Worm (Caenorhabditis elegans): ENCODE measurements around the gene sro-1.
A peak's percentile ranks its signal among the peaks of the same experiment; 100 is the strongest.

The sro-1 gene

DNA sequence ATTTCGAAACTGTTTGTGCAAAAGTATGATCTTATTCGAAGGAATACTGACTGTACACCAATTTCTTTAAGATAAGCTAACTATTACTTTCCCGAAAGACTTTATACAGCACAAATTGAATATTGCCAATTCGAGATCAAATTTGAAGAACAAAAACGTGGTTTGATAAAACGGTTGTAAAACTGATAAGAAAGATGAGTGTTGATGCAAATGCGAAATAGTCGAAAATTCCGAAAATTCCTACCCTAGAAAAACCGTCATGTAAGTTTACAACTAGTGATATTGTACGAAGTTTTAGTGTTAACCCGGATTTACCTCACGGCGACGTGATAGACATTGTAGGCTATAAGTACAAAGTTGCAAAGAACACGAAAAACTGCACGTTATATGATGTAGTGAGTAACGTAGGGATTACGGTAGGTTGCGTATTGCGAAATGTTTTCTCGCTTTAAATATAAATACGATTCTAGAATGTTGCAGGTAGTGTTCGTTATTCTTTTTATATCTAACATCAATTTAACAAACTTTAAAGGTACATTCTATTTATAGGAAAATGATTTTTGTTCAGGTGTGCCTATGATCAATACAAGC lies 44.5 kb downstream of the sro-1 start:
- TF ChIP-seq nhr-102 (tag; optimal IDR thresholded peaks at IDR 0.05) (no peak), Y5F2A.4 (GFP tag; optimal IDR thresholded peaks at IDR 0.05) (no peak), lin-39 (tag; optimal IDR thresholded peaks at IDR 0.05) (no peak), zfp-2 (tag; optimal IDR thresholded peaks at IDR 0.05) (no peak), ceh-32 (tag; optimal IDR thresholded peaks at IDR 0.05; ENCODE audit: poor library complexity) (no peak), vab-7 (GFP tag; IDR thresholded peaks at IDR 0.05) (no peak), mdl-1 (tag; optimal IDR thresholded peaks at IDR 0.05) (peak in 1 of 2 experiments; percentile 6), pqm-1 (tag; optimal IDR thresholded peaks at IDR 0.05) (peak; percentile 77), ama-1 (optimal IDR thresholded peaks at IDR 0.05) (no peak), hlh-30 (tag; optimal IDR thresholded peaks at IDR 0.05; ENCODE audit: insufficient read depth) (no peak), snpc-4 (tag; optimal IDR thresholded peaks at IDR 0.05) (no peak), unc-62 (GFP tag; optimal IDR thresholded peaks at IDR 0.05 in 1 of 2) (peak in 1 of 2 experiments; percentile 20), unc-62 (tag; optimal IDR thresholded peaks at IDR 0.05) (no peak), nhr-28 (tag; optimal IDR thresholded peaks at IDR 0.05) (peak; percentile 94), duxl-1 (tag; optimal IDR thresholded peaks at IDR 0.05; ENCODE audit: poor library complexity) (no peak), spr-3 (GFP tag; optimal IDR thresholded peaks at IDR 0.05) (no peak), zip-2 (tag; optimal IDR thresholded peaks at IDR 0.05) (no peak), cey-2 (tag; optimal IDR thresholded peaks at IDR 0.05; ENCODE audit: borderline replicate concordance, insufficient read depth) (no peak), dmd-6 (GFP tag; IDR thresholded peaks at IDR 0.05) (peak; percentile 33), ceh-20 (GFP tag; IDR thresholded peaks at IDR 0.05) (no peak)

DNA sequence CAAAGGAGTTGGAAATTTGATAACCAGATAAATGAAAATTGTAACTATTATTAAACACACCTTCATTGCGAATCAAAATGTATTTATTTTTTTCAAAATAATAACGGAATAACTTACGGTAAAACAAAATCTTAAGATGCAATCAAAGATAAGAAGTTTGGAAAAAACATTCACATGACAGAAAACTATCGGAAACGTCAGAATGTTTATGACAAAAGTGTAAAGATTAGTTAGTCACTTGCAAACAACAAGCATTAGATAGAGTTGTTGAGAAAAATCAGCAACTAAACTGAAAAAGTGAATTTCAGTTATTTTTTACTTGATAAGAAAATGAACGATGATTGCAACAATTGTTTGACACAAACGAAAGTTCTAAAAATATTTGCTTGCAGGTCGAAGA lies 45.3 kb downstream of the sro-1 start:
- TF ChIP-seq daf-16 (GFP tag; optimal IDR thresholded peaks at IDR 0.05) (no peak), daf-16 (tag; optimal IDR thresholded peaks at IDR 0.05) (peak; percentile 93), mep-1 (tag; optimal IDR thresholded peaks at IDR 0.05) (peak; percentile 59), lsy-2 (tag; optimal IDR thresholded peaks at IDR 0.05) (peak in 1 of 2 experiments; percentile 13), nhr-28 (tag; optimal IDR thresholded peaks at IDR 0.05) (peak; percentile 69), aly-2 (tag; optimal IDR thresholded peaks at IDR 0.05) (no peak), nhr-76 (tag; optimal IDR thresholded peaks at IDR 0.05) (no peak)

DNA sequence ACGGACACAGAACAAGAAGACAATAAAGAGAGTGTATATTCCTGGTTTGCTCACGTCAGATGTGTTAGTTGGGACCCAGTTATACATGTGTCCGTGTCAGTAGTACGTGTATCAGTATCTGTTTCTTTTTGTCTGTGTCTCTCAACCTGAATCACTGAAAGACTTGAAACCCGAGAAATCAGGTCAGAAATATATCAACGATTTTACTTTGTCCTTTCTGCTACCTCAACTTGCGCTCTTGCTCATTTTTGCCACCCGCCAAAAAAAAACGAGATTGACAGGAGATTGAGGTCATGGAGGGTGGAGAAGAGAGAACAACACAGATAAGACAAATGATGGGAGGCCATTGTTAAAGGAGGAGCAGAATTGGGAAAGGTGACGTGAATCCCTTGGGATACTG lies 45.9 kb downstream of the sro-1 start:
- TF ChIP-seq mxl-2 (GFP tag; conservative IDR thresholded peaks at IDR 0.05) (no peak), daf-16 (GFP tag; optimal IDR thresholded peaks at IDR 0.05) (no peak), daf-16 (tag; optimal IDR thresholded peaks at IDR 0.05) (no peak), spr-3 (GFP tag; optimal IDR thresholded peaks at IDR 0.05) (no peak), dmd-9 (GFP tag; IDR thresholded peaks at IDR 0.05) (no peak), mes-2 (tag; optimal IDR thresholded peaks at IDR 0.05; ENCODE audit: poor library complexity, severe bottlenecking) (no peak), sdz-12 (GFP tag; optimal IDR thresholded peaks at IDR 0.05) (no peak), fkh-10 (GFP tag; optimal IDR thresholded peaks at IDR 0.05) (no peak), nhr-102 (tag; optimal IDR thresholded peaks at IDR 0.05) (no peak), unc-62 (GFP tag; optimal IDR thresholded peaks at IDR 0.05 in 1 of 2) (peak in 1 of 2 experiments; percentile 89), unc-62 (tag; optimal IDR thresholded peaks at IDR 0.05) (no peak), zip-11 (GFP tag; IDR thresholded peaks at IDR 0.05) (no peak), aha-1 (tag) (peak; percentile 97), dmd-6 (GFP tag; IDR thresholded peaks at IDR 0.05) (no peak)

DNA sequence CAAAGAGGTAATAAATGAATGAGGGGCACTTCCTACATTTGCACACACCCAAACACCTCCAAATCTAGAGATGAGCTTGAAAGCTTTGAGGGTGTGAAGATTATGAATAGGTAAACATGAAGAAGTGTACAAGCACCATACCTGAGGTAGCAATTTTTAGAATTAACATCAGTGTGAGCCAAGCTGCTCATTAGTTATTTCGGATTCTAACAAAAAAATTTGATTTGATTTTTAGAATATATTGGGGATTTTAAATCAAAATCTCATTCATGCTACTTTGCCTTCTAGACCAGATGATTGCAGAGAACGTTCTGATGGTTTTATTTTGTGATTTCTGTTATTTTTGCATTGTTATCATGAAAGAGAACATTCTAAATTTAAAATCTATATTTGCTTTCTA lies 51.7 kb downstream of the sro-1 start:
- peak in 1 of 2 experiments; percentile 96 for TF ChIP-seq unc-62 (GFP tag; optimal IDR thresholded peaks at IDR 0.05 in 1 of 2)
- TF ChIP-seq unc-62 (tag; optimal IDR thresholded peaks at IDR 0.05): no peak
- no peak for TF ChIP-seq hlh-30 (tag; optimal IDR thresholded peaks at IDR 0.05; ENCODE audit: insufficient read depth)

DNA sequence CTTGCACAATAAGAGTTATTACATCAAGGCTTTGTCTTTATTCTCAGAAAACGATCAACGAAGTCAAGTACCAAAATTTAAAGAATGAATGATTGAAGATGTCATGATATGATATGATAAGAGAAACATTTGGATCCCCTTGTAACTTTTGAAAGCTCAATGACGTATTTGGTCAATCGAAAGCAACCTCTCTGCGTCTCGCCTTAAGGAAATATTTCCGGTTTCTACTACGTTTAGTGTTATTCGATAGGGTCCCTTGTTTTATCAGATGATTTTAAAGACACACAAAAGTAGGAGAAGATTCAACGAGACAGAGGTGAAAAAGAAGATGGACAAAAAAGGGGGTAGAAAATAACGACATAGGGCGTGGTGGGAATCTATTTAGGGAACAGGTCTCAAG lies 52.1 kb downstream of the sro-1 start:
- TF ChIP-seq nhr-25 (tag; optimal IDR thresholded peaks at IDR 0.05; ENCODE audit: borderline replicate concordance, insufficient read depth) (peak; percentile 37), F37D6.2 (tag; optimal IDR thresholded peaks at IDR 0.05) (no peak), dmd-8 (GFP tag; IDR thresholded peaks at IDR 0.05) (no peak), zip-11 (GFP tag; IDR thresholded peaks at IDR 0.05) (no peak), hlh-11 (tag; optimal IDR thresholded peaks at IDR 0.05) (peak; percentile 29), gei-8 (GFP tag; optimal IDR thresholded peaks at IDR 0.05) (no peak), nhr-11 (tag; optimal IDR thresholded peaks at IDR 0.05) (no peak), nhr-28 (tag; optimal IDR thresholded peaks at IDR 0.05) (peak; percentile 35), nhr-48 (tag; optimal IDR thresholded peaks at IDR 0.05) (peak; percentile 22), lin-29 (GFP tag; IDR thresholded peaks at IDR 0.05) (no peak), ZK546.5 (tag; optimal IDR thresholded peaks at IDR 0.05) (no peak), mdl-1 (tag; optimal IDR thresholded peaks at IDR 0.05) (peak in 1 of 2 experiments; percentile 61)

Measured in whole organism, L4 larva.